Worm (Caenorhabditis elegans) whole organism, midembryonic: ENCODE measurements around the gene nhr-135.

Experiments
- flt-1 ChIP-seq: fragments of 200-800 bp; sonication (Bioruptor generic); IDR thresholded peaks from 2 replicates; pipeline ENCODE4 v1.3.6; 2022; ENCODE audit warnings: missing genetic modification characterization, missing compliant biosample characterization
- ztf-29 ChIP-seq: fragments of 200-800 bp; sonication (Bioruptor generic); IDR thresholded peaks from 2 replicates; pipeline ENCODE4 v1.3.6; 2022; ENCODE audit warnings: missing genetic modification reagents, missing genetic modification characterization, missing compliant biosample characterization

ce11 chrV:7046005-7046404 is 47.6 kb downstream of the nhr-135 start, which contains the start of gene F20A1.2:
- TF ChIP-seq flt-1 (GFP tag; lab: Robert Waterston, UW) (no peak), ztf-29 (GFP tag; lab: Robert Waterston, UW) (no peak)
